Worm (Caenorhabditis elegans) whole organism, young adult: Measurements from ENCODE around the gene M116.5.
A peak's percentile ranks its signal among the peaks of the same experiment; 100 is the strongest.

Experiments
- B0261.1 ChIP-seq: sonication (generic microtip); optimal IDR thresholded peaks from 2 replicates; lab custom pipeline; 2016; ENCODE audit warnings: mild to moderate bottlenecking, missing genetic modification characterization, moderate library complexity, missing compliant biosample characterization
- F33H1.4 ChIP-seq: fragments of 200-800 bp; sonication (Bioruptor generic); IDR thresholded peaks from 2 replicates; pipeline ENCODE4 v1.3.6; 2022; ENCODE audit warnings: missing genetic modification reagents, missing genetic modification characterization, missing compliant biosample characterization
- F37B4.10 ChIP-seq: fragments of 200-800 bp; sonication (Bioruptor generic); IDR thresholded peaks from 2 replicates; pipeline ENCODE4 v1.3.6; 2022; ENCODE audit warnings: missing genetic modification characterization, missing compliant biosample characterization
- F57C9.4 ChIP-seq: sonication (generic microtip); optimal IDR thresholded peaks from 2 replicates; lab custom pipeline; 2017; ENCODE audit warnings: mild to moderate bottlenecking, missing genetic modification characterization, missing compliant biosample characterization
- T07F8.4 ChIP-seq: sonication (generic microtip); optimal IDR thresholded peaks from 2 replicates; lab custom pipeline; 2016; ENCODE audit warnings: mild to moderate bottlenecking, missing genetic modification characterization, moderate library complexity, missing compliant biosample characterization
- T26A5.8 ChIP-seq: sonication (generic microtip); optimal IDR thresholded peaks from 2 replicates; lab custom pipeline; 2016; ENCODE audit warnings: missing genetic modification characterization, missing compliant biosample characterization
- Y53F4B.3 ChIP-seq: fragments of 200-800 bp; sonication (Bioruptor generic); IDR thresholded peaks from 2 replicates; pipeline ENCODE4 v1.3.6; 2022; ENCODE audit warnings: missing genetic modification reagents, missing genetic modification characterization, missing compliant biosample characterization
- aptf-2 ChIP-seq: fragments of 200-800 bp; sonication (Bioruptor generic); conservative IDR thresholded peaks from 2 replicates; pipeline ENCODE4 v1.3.6; 2022; ENCODE audit warnings: missing genetic modification reagents, missing genetic modification characterization, missing compliant biosample characterization
- aptf-3 ChIP-seq: fragments of 200-800 bp; sonication (Bioruptor generic); IDR thresholded peaks from 2 replicates; pipeline ENCODE4 v1.3.6; 2022; ENCODE audit warnings: missing genetic modification characterization, missing compliant biosample characterization
- atf-7 ChIP-seq: sonication (generic microtip); optimal IDR thresholded peaks from 2 replicates; lab custom pipeline; 2017; ENCODE audit warnings: mild to moderate bottlenecking, missing genetic modification characterization, missing compliant biosample characterization
- cebp-2 ChIP-seq: fragments of 200-800 bp; sonication (Bioruptor generic); IDR thresholded peaks from 2 replicates; pipeline ENCODE4 v1.3.6; 2022; ENCODE audit warnings: missing genetic modification characterization, missing compliant biosample characterization
- die-1 ChIP-seq: sonication (generic microtip); optimal IDR thresholded peaks from 2 replicates; lab custom pipeline; 2016; ENCODE audit warnings: missing genotype, mild to moderate bottlenecking, missing genetic modification characterization, missing compliant biosample characterization
- dox-1 ChIP-seq: fragments of 200-800 bp; sonication (Bioruptor generic); IDR thresholded peaks from 2 replicates; pipeline ENCODE4 v1.3.6; 2022; ENCODE audit warnings: missing genetic modification reagents, missing genetic modification characterization, missing compliant biosample characterization
- egrh-3 ChIP-seq: fragments of 200-800 bp; sonication (Bioruptor generic); IDR thresholded peaks from 2 replicates; pipeline ENCODE4 v1.3.6; 2022; ENCODE audit warnings: missing genetic modification reagents, missing genetic modification characterization, missing compliant biosample characterization
- gei-17 ChIP-seq: fragments of 200-800 bp; sonication (Bioruptor generic); optimal IDR thresholded peaks from 2 replicates; lab custom pipeline; 2018; ENCODE audit warnings: mild to moderate bottlenecking, missing genetic modification characterization, missing compliant biosample characterization
- hrde-1 ChIP-seq: sonication (generic microtip); optimal IDR thresholded peaks from 2 replicates; lab custom pipeline; 2016; ENCODE audit warnings: missing genetic modification characterization, mild to moderate bottlenecking, missing compliant biosample characterization, moderate library complexity, missing genotype, missing genetic modification reagents, borderline replicate concordance
- hsf-1 ChIP-seq: fragments of 200-800 bp; sonication (Bioruptor generic); IDR thresholded peaks from 2 replicates; pipeline ENCODE4 v1.3.6; 2022; ENCODE audit warnings: missing genetic modification reagents, missing genetic modification characterization, missing compliant biosample characterization
- let-526 ChIP-seq: fragments of 200-800 bp; sonication (Bioruptor generic); IDR thresholded peaks from 2 replicates; pipeline ENCODE4 v1.3.6; 2022; ENCODE audit warnings: missing genetic modification reagents, missing genetic modification characterization, missing compliant biosample characterization
- lsl-1 ChIP-seq: fragments of 200-800 bp; sonication (Bioruptor generic); optimal IDR thresholded peaks from 2 replicates; lab custom pipeline; 2018; ENCODE audit warnings: mild to moderate bottlenecking, missing genetic modification characterization, moderate library complexity, missing compliant biosample characterization
- madf-6 ChIP-seq: fragments of 200-800 bp; sonication (Bioruptor generic); IDR thresholded peaks from 2 replicates; pipeline ENCODE4 v1.3.6; 2022; ENCODE audit warnings: missing genetic modification reagents, missing genetic modification characterization, missing compliant biosample characterization
- mel-28 ChIP-seq: sonication (generic microtip); optimal IDR thresholded peaks from 2 replicates; lab custom pipeline; 2016; ENCODE audit warnings: borderline replicate concordance, mild to moderate bottlenecking, missing genetic modification characterization, missing compliant biosample characterization
- nfya-1 ChIP-seq: sonication (generic microtip); optimal IDR thresholded peaks from 2 replicates; lab custom pipeline; 2017; ENCODE audit warnings: antibody characterized with exemption, missing compliant biosample characterization, missing genetic modification characterization, borderline replicate concordance; ENCODE audit not compliant: insufficient read depth
- nhr-90 ChIP-seq: sonication (generic microtip); optimal IDR thresholded peaks from 2 replicates; lab custom pipeline; 2016; ENCODE audit warnings: missing genotype, mild to moderate bottlenecking, missing genetic modification characterization, missing compliant biosample characterization
- pbrm-1 ChIP-seq: fragments of 200-800 bp; sonication (Bioruptor generic); IDR thresholded peaks from 2 replicates; pipeline ENCODE4 v1.3.6; 2022; ENCODE audit warnings: missing genetic modification reagents, missing genetic modification characterization, missing compliant biosample characterization
- pha-4 ChIP-seq: fragments of 150-350 bp; sonication (generic microtip); optimal IDR thresholded peaks from 2 replicates; lab custom pipeline; 2014; ENCODE audit warnings: missing biosample characterization, missing genetic modification reagents, missing genetic modification characterization
- rcor-1 ChIP-seq: fragments of 200-800 bp; sonication (Bioruptor generic); IDR thresholded peaks from 2 replicates; pipeline ENCODE4 v1.3.6; 2022; ENCODE audit warnings: missing genetic modification reagents, missing genetic modification characterization, missing compliant biosample characterization
- tbx-9 ChIP-seq: sonication (generic microtip); optimal IDR thresholded peaks from 2 replicates; lab custom pipeline; 2016; ENCODE audit warnings: borderline replicate concordance, missing genetic modification characterization, inconsistent platforms, missing compliant biosample characterization
- tlf-1 ChIP-seq: fragments of 200-800 bp; sonication (Bioruptor generic); optimal IDR thresholded peaks from 2 replicates; lab custom pipeline; 2018; ENCODE audit warnings: mild to moderate bottlenecking, missing genetic modification characterization, missing compliant biosample characterization
- unc-62 ChIP-seq: fragments of 150-350 bp; optimal IDR thresholded peaks from 2 replicates; lab custom pipeline; 2014; ENCODE audit warnings: missing biosample characterization, missing genetic modification reagents, missing genetic modification characterization
- ztf-18 ChIP-seq: sonication (generic microtip); optimal IDR thresholded peaks from 2 replicates; lab custom pipeline; 2016; ENCODE audit warnings: missing genotype, mild to moderate bottlenecking, missing genetic modification characterization, missing compliant biosample characterization
- ztf-28 ChIP-seq: fragments of 200-800 bp; sonication (Bioruptor generic); IDR thresholded peaks from 2 replicates; pipeline ENCODE4 v1.3.6; 2022; ENCODE audit warnings: missing genetic modification reagents, missing genetic modification characterization, missing compliant biosample characterization
- ztf-3 ChIP-seq: fragments of 200-800 bp; sonication (Bioruptor generic); optimal IDR thresholded peaks from 2 replicates; lab custom pipeline; 2018; ENCODE audit warnings: mild to moderate bottlenecking, missing genetic modification characterization, missing compliant biosample characterization
- ztf-6 ChIP-seq: fragments of 200-800 bp; sonication (Bioruptor generic); IDR thresholded peaks from 2 replicates; pipeline ENCODE4 v1.3.6; 2022; ENCODE audit warnings: missing genetic modification reagents, missing genetic modification characterization, missing compliant biosample characterization

M116.5 gene

ce11 chrIV:8467343-8467742, 46.5 kb upstream of the M116.5 start:
- 0 out of 2 replicates have a peak, but pooled peaks have one; percentile 11 for TF ChIP-seq rcor-1
- TF ChIP-seq F33H1.4 (GFP tag; lab: Robert Waterston, UW), result peak; percentile 68
- peak; percentile 97 for TF ChIP-seq hsf-1 (GFP tag; lab: Robert Waterston, UW)
- TF ChIP-seq egrh-3, result peak; percentile 17; the same call in 1 of the 2 replicates
- peak; percentile 54 for TF ChIP-seq madf-6 (GFP tag; lab: Robert Waterston, UW)
- 0 out of 2 replicates have a peak, but pooled peaks have one; percentile 49 for TF ChIP-seq dox-1
- 0 out of 2 replicates have a peak, but pooled peaks have one; percentile 17 for TF ChIP-seq aptf-3
- TF ChIP-seq, all 124 proteins: peak for 7; not testable (repeated sequence) for 117

- TF ChIP-seq T26A5.8 (tag; lab: Kevin White, UChicago) (no peak), let-526 (GFP tag; lab: Robert Waterston, UW) (no peak), cebp-2 (GFP tag; lab: Robert Waterston, UW) (no peak), lsl-1 (GFP tag; lab: Kevin White, UChicago) (no peak), aptf-2 (GFP tag; lab: Robert Waterston, UW) (no peak), die-1 (tag; lab: Kevin White, UChicago) (no peak), pha-4 (tag; lab: Kevin White, UChicago) (no peak), aptf-3 (no peak), ztf-28 (GFP tag; lab: Robert Waterston, UW) (no peak), ztf-6 (GFP tag; lab: Robert Waterston, UW) (no peak)
Measured at ce11 chrIV:8464187-8464586, 43.3 kb upstream of the M116.5 start.

- TF ChIP-seq T07F8.4 (tag; lab: Kevin White, UChicago) (no peak), tlf-1 (GFP tag; lab: Kevin White, UChicago) (no peak), F33H1.4 (GFP tag; lab: Robert Waterston, UW) (no peak), tbx-9 (tag; lab: Kevin White, UChicago) (no peak), mel-28 (tag; lab: Kevin White, UChicago) (no peak), unc-62 (GFP tag; lab: Kevin White, UChicago) (no peak), ztf-18 (tag; lab: Kevin White, UChicago) (no peak), atf-7 (no peak), aptf-2 (GFP tag; lab: Robert Waterston, UW) (no peak), Y53F4B.3 (GFP tag; lab: Robert Waterston, UW) (no peak), pbrm-1 (GFP tag; lab: Robert Waterston, UW) (no peak)
- TF ChIP-seq, all 124 proteins: peak for 0
Measured at ce11 chrIV:8463716-8464115, 42.9 kb upstream of the M116.5 start, which contains the start of gene str-176. Gene str-176 (minus strand): TSS chrIV:8463816.

- TF ChIP-seq unc-62 (GFP tag; lab: Kevin White, UChicago) (peak; percentile 43), F37B4.10 (no peak)
Measured at ce11 chrIV:8463069-8463468, 42.2 kb upstream of the M116.5 start.

ce11 chrIV:8462376-8462775, 41.5 kb upstream of the M116.5 start:
- TF ChIP-seq ztf-28 (GFP tag; lab: Robert Waterston, UW) (no peak), B0261.1 (no peak), nfya-1 (tag; lab: Kevin White, UChicago) (no peak), gei-17 (no peak), nhr-90 (tag; lab: Kevin White, UChicago) (no peak), F57C9.4 (tag; lab: Kevin White, UChicago) (no peak), ztf-3 (GFP tag; lab: Kevin White, UChicago) (no peak), hrde-1 (tag; lab: Kevin White, UChicago) (no peak)
